Fruit fly (Drosophila melanogaster) whole organism, embryonic: ENCODE data around the gene Bx42.
A peak's percentile ranks its signal among the peaks of the same experiment; 100 is the strongest.

Source experiments
- Ada2b ChIP-seq: fragments of 200-800 bp; sonication (Bioruptor generic); IDR thresholded peaks from 2 replicates; pipeline ENCODE4 v1.3.6; 2022; ENCODE audit warnings: missing biosample characterization, missing genetic modification characterization
- Adf1 ChIP-seq: fragments of 200-800 bp; sonication (Bioruptor generic); IDR thresholded peaks from 2 replicates; pipeline ENCODE4 v1.3.6; 2022; ENCODE audit warnings: missing biosample characterization, missing genetic modification characterization
- CG10654 ChIP-seq: fragments of 200-800 bp; sonication (Bioruptor generic); optimal IDR thresholded peaks from 2 replicates; lab custom pipeline; 2016; ENCODE audit warnings: missing biosample characterization, missing genetic modification characterization
- CG12219 ChIP-seq: fragments of 200-800 bp; sonication (Bioruptor generic); optimal IDR thresholded peaks from 3 replicates; lab custom pipeline; 2018; ENCODE audit warnings: missing biosample characterization, mild to moderate bottlenecking, missing genetic modification characterization
- CG12391 ChIP-seq: fragments of 200-800 bp; sonication (Bioruptor generic); optimal IDR thresholded peaks from 3 replicates; lab custom pipeline; 2018; ENCODE audit warnings: missing biosample characterization, mild to moderate bottlenecking, missing genetic modification characterization, moderate library complexity
- CG14050 ChIP-seq: fragments of 200-800 bp; sonication (Bioruptor generic); IDR thresholded peaks from 3 replicates; pipeline ENCODE4 v1.3.6; 2022; ENCODE audit warnings: missing biosample characterization, missing genetic modification characterization
- CG14441 ChIP-seq: fragments of 200-800 bp; sonication (Bioruptor generic); IDR thresholded peaks from 2 replicates; pipeline ENCODE4 v1.3.6; 2022; ENCODE audit warnings: missing biosample characterization, missing genetic modification characterization
- CG1529 ChIP-seq: fragments of 200-800 bp; sonication (Bioruptor generic); optimal IDR thresholded peaks from 3 replicates; lab custom pipeline; 2018; ENCODE audit warnings: missing biosample characterization, missing genetic modification characterization
- CG17328 ChIP-seq: fragments of 200-800 bp; sonication (Bioruptor generic); IDR thresholded peaks from 2 replicates; pipeline ENCODE4 v1.3.6; 2022; ENCODE audit warnings: missing biosample characterization, missing genetic modification characterization
- CG17361 ChIP-seq: fragments of 200-800 bp; sonication (Bioruptor generic); IDR thresholded peaks from 3 replicates; pipeline ENCODE4 v1.3.6; 2022; ENCODE audit warnings: missing biosample characterization, missing genetic modification characterization
- CG18599 ChIP-seq: fragments of 200-800 bp; sonication (Bioruptor generic); optimal IDR thresholded peaks from 3 replicates; lab custom pipeline; 2017; ENCODE audit warnings: missing biosample characterization, missing genetic modification characterization, mild to moderate bottlenecking, moderate library complexity, missing genetic modification reagents
- CG32767 ChIP-seq: fragments of 200-800 bp; sonication (Bioruptor generic); IDR thresholded peaks from 2 replicates; pipeline ENCODE4 v1.3.6; 2022; ENCODE audit warnings: missing biosample characterization, missing genetic modification characterization
- CG34224 ChIP-seq: fragments of 200-800 bp; sonication (Bioruptor generic); IDR thresholded peaks from 3 replicates; pipeline ENCODE4 v1.3.6; 2022; ENCODE audit warnings: missing biosample characterization, missing genetic modification characterization; ENCODE audit not compliant: partially characterized antibody
- CG5180 ChIP-seq: fragments of 200-800 bp; sonication (Bioruptor generic); optimal IDR thresholded peaks from 3 replicates; lab custom pipeline; 2017; ENCODE audit warnings: missing biosample characterization, missing genetic modification characterization, mild to moderate bottlenecking, moderate library complexity, missing genetic modification reagents
- CG5953 ChIP-seq: fragments of 200-800 bp; sonication (Bioruptor generic); IDR thresholded peaks from 2 replicates; pipeline ENCODE4 v1.3.6; 2022; ENCODE audit warnings: missing biosample characterization, missing genetic modification characterization
- CG6689 ChIP-seq: fragments of 200-800 bp; sonication (Bioruptor generic); IDR thresholded peaks from 2 replicates; pipeline ENCODE4 v1.3.6; 2022; ENCODE audit warnings: missing biosample characterization, missing genetic modification characterization
- CG7556 ChIP-seq: fragments of 200-800 bp; sonication (Bioruptor generic); optimal IDR thresholded peaks from 2 replicates; lab custom pipeline; 2017; ENCODE audit warnings: missing biosample characterization, mild to moderate bottlenecking, missing genetic modification characterization
- CG7839 ChIP-seq: fragments of 200-800 bp; sonication (Bioruptor generic); optimal IDR thresholded peaks from 3 replicates; lab custom pipeline; 2018; ENCODE audit warnings: missing biosample characterization, mild to moderate bottlenecking, missing genetic modification characterization, moderate library complexity
- CG7928 ChIP-seq: fragments of 200-800 bp; sonication (Bioruptor generic); optimal IDR thresholded peaks from 2 replicates; lab custom pipeline; 2017; ENCODE audit warnings: missing biosample characterization, mild to moderate bottlenecking, missing genetic modification characterization
- CG9609 ChIP-seq: fragments of 200-800 bp; sonication (Bioruptor generic); optimal IDR thresholded peaks from 3 replicates; lab custom pipeline; 2016; ENCODE audit warnings: missing biosample characterization, missing genetic modification characterization
- Deaf1 ChIP-seq: fragments of 200-800 bp; optimal IDR thresholded peaks from 3 replicates; lab custom pipeline; 2019; ENCODE audit warnings: missing biosample characterization, mild to moderate bottlenecking, missing genetic modification characterization, moderate library complexity
- Dek ChIP-seq: fragments of 200-800 bp; sonication (Bioruptor generic); optimal IDR thresholded peaks from 3 replicates; lab custom pipeline; 2019; ENCODE audit warnings: missing biosample characterization, mild to moderate bottlenecking, missing genetic modification characterization, moderate library complexity
- E2f2 ChIP-seq: fragments of 200-800 bp; sonication (Bioruptor generic); IDR thresholded peaks from 2 replicates; pipeline ENCODE4 v1.3.6; 2022; ENCODE audit warnings: missing biosample characterization, missing genetic modification characterization
- Elba2 ChIP-seq: fragments of 200-800 bp; sonication (Bioruptor generic); optimal IDR thresholded peaks from 3 replicates; lab custom pipeline; 2016; ENCODE audit warnings: missing biosample characterization, missing genetic modification characterization
- Fer1 ChIP-seq: fragments of 200-800 bp; sonication (Bioruptor generic); optimal IDR thresholded peaks from 2 replicates; lab custom pipeline; 2017; ENCODE audit warnings: missing biosample characterization, mild to moderate bottlenecking, missing genetic modification characterization
- Fer3 ChIP-seq: fragments of 200-800 bp; sonication (Bioruptor generic); optimal IDR thresholded peaks from 2 replicates; lab custom pipeline; 2018; ENCODE audit warnings: missing biosample characterization, mild to moderate bottlenecking, missing genetic modification characterization, moderate library complexity
- HLH3B ChIP-seq: fragments of 200-800 bp; sonication (Bioruptor generic); IDR thresholded peaks from 2 replicates; pipeline ENCODE4 v1.3.6; 2022; ENCODE audit warnings: missing biosample characterization, missing genetic modification characterization
- Mes4 ChIP-seq: fragments of 200-800 bp; sonication (Bioruptor generic); optimal IDR thresholded peaks from 2 replicates; lab custom pipeline; 2016; ENCODE audit warnings: missing biosample characterization, missing genetic modification characterization
- Mrtf ChIP-seq: fragments of 200-800 bp; sonication (Bioruptor generic); IDR thresholded peaks from 3 replicates; pipeline ENCODE4 v1.3.6; 2022; ENCODE audit warnings: missing biosample characterization, missing genetic modification characterization
- NC2β ChIP-seq: fragments of 200-800 bp; sonication (Bioruptor generic); optimal IDR thresholded peaks from 2 replicates; lab custom pipeline; 2016; ENCODE audit warnings: missing biosample characterization, missing genetic modification characterization
- NfI ChIP-seq: fragments of 200-800 bp; sonication (Bioruptor generic); optimal IDR thresholded peaks from 3 replicates; lab custom pipeline; 2018; ENCODE audit warnings: missing biosample characterization, mild to moderate bottlenecking, missing genetic modification characterization, moderate library complexity
- Ptx1 ChIP-seq: fragments of 200-800 bp; sonication (Bioruptor generic); IDR thresholded peaks from 2 replicates; pipeline ENCODE4 v1.3.6; 2022; ENCODE audit warnings: missing biosample characterization, missing genetic modification characterization
- Sox100B ChIP-seq: fragments of 200-800 bp; sonication (Bioruptor generic); optimal IDR thresholded peaks from 3 replicates; lab custom pipeline; 2018; ENCODE audit warnings: missing biosample characterization, mild to moderate bottlenecking, missing genetic modification characterization
- dmrt99B ChIP-seq: fragments of 200-800 bp; sonication (Bioruptor generic); optimal IDR thresholded peaks from 2 replicates; lab custom pipeline; 2018; ENCODE audit warnings: missing biosample characterization, mild to moderate bottlenecking, missing genetic modification characterization, moderate library complexity
- eyg ChIP-seq: fragments of 200-800 bp; sonication (Bioruptor generic); optimal IDR thresholded peaks from 3 replicates; lab custom pipeline; 2016; ENCODE audit warnings: missing biosample characterization, missing genetic modification characterization
- fu2 ChIP-seq: fragments of 200-800 bp; sonication (Bioruptor generic); optimal IDR thresholded peaks from 2 replicates; lab custom pipeline; 2016; ENCODE audit warnings: missing biosample characterization, missing genetic modification characterization
- gem ChIP-seq: fragments of 200-800 bp; sonication (Bioruptor generic); optimal IDR thresholded peaks from 2 replicates; lab custom pipeline; 2019; ENCODE audit warnings: missing biosample characterization, mild to moderate bottlenecking, missing genetic modification characterization, moderate library complexity
- gsb-n ChIP-seq: fragments of 200-800 bp; sonication (Bioruptor generic); optimal IDR thresholded peaks from 3 replicates; lab custom pipeline; 2018; ENCODE audit warnings: missing biosample characterization, mild to moderate bottlenecking, missing genetic modification characterization
- jumu ChIP-seq: fragments of 200-800 bp; sonication (Bioruptor generic); optimal IDR thresholded peaks from 3 replicates; lab custom pipeline; 2016; ENCODE audit warnings: missing biosample characterization, missing genetic modification characterization
- lab ChIP-seq: fragments of 200-800 bp; sonication (Bioruptor generic); optimal IDR thresholded peaks from 3 replicates; lab custom pipeline; 2017; ENCODE audit warnings: missing biosample characterization, missing genetic modification characterization, mild to moderate bottlenecking, moderate library complexity, missing genetic modification reagents
- mld ChIP-seq: fragments of 200-800 bp; sonication (Bioruptor generic); IDR thresholded peaks from 3 replicates; pipeline ENCODE4 v1.3.6; 2022; ENCODE audit warnings: missing biosample characterization, missing genetic modification characterization; ENCODE audit not compliant: partially characterized antibody
- nmo ChIP-seq: fragments of 200-800 bp; sonication (Bioruptor generic); optimal IDR thresholded peaks from 2 replicates; lab custom pipeline; 2018; ENCODE audit warnings: missing biosample characterization, mild to moderate bottlenecking, missing genetic modification characterization, moderate library complexity
- org-1 ChIP-seq: fragments of 200-800 bp; sonication (Bioruptor generic); optimal IDR thresholded peaks from 2 replicates; lab custom pipeline; 2017; ENCODE audit warnings: missing biosample characterization, missing genetic modification characterization
- schlank ChIP-seq: fragments of 200-800 bp; sonication (Bioruptor generic); optimal IDR thresholded peaks from 2 replicates; lab custom pipeline; 2018; ENCODE audit warnings: missing biosample characterization, mild to moderate bottlenecking, missing genetic modification characterization
- slbo ChIP-seq: fragments of 200-800 bp; sonication (Bioruptor generic); IDR thresholded peaks from 2 replicates; pipeline ENCODE4 v1.3.6; 2022; ENCODE audit warnings: missing biosample characterization, missing genetic modification characterization
- unpg ChIP-seq: fragments of 200-800 bp; sonication (Bioruptor generic); optimal IDR thresholded peaks from 3 replicates; lab custom pipeline; 2018; ENCODE audit warnings: missing biosample characterization, mild to moderate bottlenecking, missing genetic modification characterization, moderate library complexity
- zf30C ChIP-seq: fragments of 200-800 bp; sonication (Bioruptor generic); optimal IDR thresholded peaks from 3 replicates; lab custom pipeline; 2018; ENCODE audit warnings: missing biosample characterization, mild to moderate bottlenecking, missing genetic modification characterization
- zfh1 ChIP-seq: fragments of 200-800 bp; sonication (Bioruptor generic); IDR thresholded peaks from 3 replicates; pipeline ENCODE4 v1.3.6; 2022; ENCODE audit warnings: missing biosample characterization, missing genetic modification characterization

Bx42 gene

DNA sequence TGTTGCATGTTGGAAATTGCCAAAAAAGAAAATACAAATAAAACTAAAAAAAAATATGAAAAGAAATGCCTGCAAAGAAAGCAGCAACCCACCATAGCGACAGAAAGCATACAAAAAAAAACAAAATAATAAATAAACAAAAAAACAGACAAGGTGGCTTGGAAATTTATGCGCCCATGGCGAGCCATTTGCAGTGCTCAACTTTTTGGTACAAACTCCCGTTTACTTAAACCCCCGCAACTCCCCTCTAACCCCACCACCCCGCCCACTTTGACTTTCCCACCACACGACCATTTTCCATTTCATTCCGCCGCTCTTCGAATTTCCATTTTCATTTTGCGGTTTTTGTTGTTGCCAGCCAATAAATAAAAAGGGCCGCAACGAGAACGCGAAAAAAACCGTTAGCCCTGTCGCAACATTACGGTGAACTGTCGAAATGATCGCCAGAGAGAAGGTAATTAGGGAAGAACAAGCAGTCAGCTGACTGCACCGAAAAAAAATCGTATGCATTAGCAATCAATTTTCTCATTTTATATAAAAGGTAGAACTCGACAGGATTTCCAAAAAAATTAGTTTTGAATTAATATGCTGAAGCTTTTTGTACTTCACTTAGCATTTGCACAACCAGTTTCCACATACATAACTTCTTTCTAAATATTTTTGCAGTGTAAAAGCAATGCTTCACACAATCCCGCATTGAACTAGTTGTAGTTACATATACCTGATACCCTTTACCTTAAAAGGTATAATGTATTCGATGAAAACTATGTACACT lies 30.6 kb upstream of the Bx42 start (continued):
- TF ChIP-seq Fer3 (peak; percentile 16), HLH3B (GFP tag; lab: Robert Waterston, UW) (0 out of 2 replicates have a peak, but pooled peaks have one; percentile 31), CG32767 (0 out of 2 replicates have a peak, but pooled peaks have one; percentile 36), dmrt99B (tag; lab: Kevin White, UChicago) (peak; percentile 73), jumu (GFP tag; lab: Kevin White, UChicago) (peak; percentile 24), Adf1 (no peak), Deaf1 (tag; lab: Kevin White, UChicago) (peak; percentile 11), Ptx1 (GFP tag; lab: Robert Waterston, UW) (peak; percentile 68), CG6689 (GFP tag; lab: Robert Waterston, UW) (peak; percentile 35; the same call in 1 of the 2 replicates), CG5180 (peak; percentile 53), unpg (peak; percentile 64), Ada2b (GFP tag; lab: Robert Waterston, UW) (peak; percentile 50), lab (GFP tag; lab: Kevin White, UChicago) (peak; percentile 45), nmo (GFP tag; lab: Kevin White, UChicago) (peak; percentile 53), Mes4 (GFP tag; lab: Kevin White, UChicago) (peak; percentile 20), schlank (tag; lab: Kevin White, UChicago) (no peak), CG12219 (GFP tag; lab: Kevin White, UChicago) (peak; percentile 18), CG17328 (GFP tag; lab: Robert Waterston, UW) (peak; percentile 60), CG12391 (tag; lab: Kevin White, UChicago) (peak; percentile 56), CG1529 (GFP tag; lab: Kevin White, UChicago) (peak; percentile 33), E2f2 (peak; percentile 25; the same call in 1 of the 2 replicates), mld (GFP tag; lab: Robert Waterston, UW) (no peak), CG14050 (GFP tag; lab: Robert Waterston, UW) (peak; percentile 25; the same call in 1 of the 3 replicates), CG7556 (GFP tag; lab: Kevin White, UChicago) (peak; percentile 12), gsb-n (tag; lab: Kevin White, UChicago) (peak; percentile 46), CG7839 (tag; lab: Kevin White, UChicago) (peak; percentile 62), CG7928 (no peak), NfI (GFP tag; lab: Kevin White, UChicago) (peak; percentile 33), Sox100B (GFP tag; lab: Kevin White, UChicago) (peak; percentile 16), Fer1 (peak; percentile 23), CG17361 (peak; percentile 65), Elba2 (GFP tag; lab: Kevin White, UChicago) (no peak), org-1 (GFP tag; lab: Kevin White, UChicago) (peak; percentile 41), gem (peak; percentile 79), zf30C (GFP tag; lab: Kevin White, UChicago) (peak; percentile 58), Mrtf (GFP tag; lab: Robert Waterston, UW) (0 out of 3 replicates have a peak, but pooled peaks have one; percentile 35), CG34224 (no peak), Dek (peak; percentile 2), NC2β (peak; percentile 39), CG9609 (GFP tag; lab: Kevin White, UChicago) (peak; percentile 46), CG10654 (GFP tag; lab: Kevin White, UChicago) (peak; percentile 36), eyg (GFP tag; lab: Kevin White, UChicago) (peak; percentile 16), slbo (GFP tag; lab: Robert Waterston, UW) (peak; percentile 45), zfh1 (GFP tag; lab: Robert Waterston, UW) (peak; percentile 59; the same call in 1 of the 3 replicates), CG14441 (GFP tag; lab: Robert Waterston, UW) (peak; percentile 47; the same call in 1 of the 2 replicates), CG18599 (GFP tag; lab: Kevin White, UChicago) (peak; percentile 51), fu2 (peak; percentile 26), CG5953 (GFP tag; lab: Robert Waterston, UW) (peak; percentile 28; the same call in 1 of the 2 replicates)
